Fruit fly (Drosophila melanogaster): ENCODE results near the gene GstO1.

GstO1 gene

dm6 chr3L:8547104-8547523, 22.4 kb upstream of the GstO1 start (continued):
- peak; percentile 12 for TF ChIP-seq Sry-δ (GFP tag; optimal IDR thresholded peaks at IDR 0.05)
- TF ChIP-seq CG11560 (tag; IDR thresholded peaks at IDR 0.05), result peak; percentile 63
- peak; percentile 57 for TF ChIP-seq CG3995 (GFP tag; optimal IDR thresholded peaks at IDR 0.05)
- TF ChIP-seq CG8359 (GFP tag; optimal IDR thresholded peaks at IDR 0.05; ENCODE audit: borderline replicate concordance), result peak; percentile 73
- TF ChIP-seq Myb (GFP tag; optimal IDR thresholded peaks at IDR 0.05), result peak; percentile 52
- TF ChIP-seq CG7786 (GFP tag; optimal IDR thresholded peaks at IDR 0.05), result peak; percentile 78
- no peak for TF ChIP-seq amos (GFP tag; IDR thresholded peaks at IDR 0.05; ENCODE audit: partially characterized antibody)
- peak; percentile 74 for TF ChIP-seq CG32772 (GFP tag; IDR thresholded peaks at IDR 0.05)
- TF ChIP-seq CG12769 (tag; optimal IDR thresholded peaks at IDR 0.05), result peak; percentile 85
- TF ChIP-seq vvl (GFP tag; IDR thresholded peaks at IDR 0.05), result peak; percentile 88
- peak; percentile 55 for TF ChIP-seq CG17912 (GFP tag; optimal IDR thresholded peaks at IDR 0.05)
- peak; percentile 88 for TF ChIP-seq CG31441 (GFP tag; IDR thresholded peaks at IDR 0.05)
- peak; percentile 79 for TF ChIP-seq D19B (GFP tag; optimal IDR thresholded peaks at IDR 0.05)
- TF ChIP-seq CG9797 (GFP tag; optimal IDR thresholded peaks at IDR 0.05), result no peak
- TF ChIP-seq CG3065 (GFP tag; optimal IDR thresholded peaks at IDR 0.05), result peak; percentile 14
- TF ChIP-seq inv (GFP tag; IDR thresholded peaks at IDR 0.05; ENCODE audit: partially characterized antibody), result no peak
- no peak for TF ChIP-seq aop (GFP tag; IDR thresholded peaks at IDR 0.05)
- peak; percentile 45 for TF ChIP-seq CG4282 (GFP tag; optimal IDR thresholded peaks at IDR 0.05)
- TF ChIP-seq CG10321 (GFP tag; IDR thresholded peaks at IDR 0.05), result peak; percentile 55
- TF ChIP-seq Oli (tag; optimal IDR thresholded peaks at IDR 0.05), result peak; percentile 91
- TF ChIP-seq CG2889 (GFP tag; IDR thresholded peaks at IDR 0.05), result peak; percentile 58; the same call in 1 of the 3 replicates
- peak; percentile 13 for TF ChIP-seq ab (GFP tag; optimal IDR thresholded peaks at IDR 0.05)
- no peak for TF ChIP-seq ato (GFP tag; IDR thresholded peaks at IDR 0.05; ENCODE audit: partially characterized antibody)
- TF ChIP-seq CG7357 (GFP tag; IDR thresholded peaks at IDR 0.05), result peak; percentile 72
- peak; percentile 72 for TF ChIP-seq shn (GFP tag; optimal IDR thresholded peaks at IDR 0.05)
- TF ChIP-seq Xbp1 (GFP tag; optimal IDR thresholded peaks at IDR 0.05), result peak; percentile 88
- peak; percentile 71 to 78 for TF ChIP-seq chif (GFP tag; optimal IDR thresholded peaks at IDR 0.05)
- TF ChIP-seq abd-A (tag; optimal IDR thresholded peaks at IDR 0.05), result peak; percentile 38
- peak; percentile 80 for TF ChIP-seq CG3407 (GFP tag; optimal IDR thresholded peaks at IDR 0.05)
- TF ChIP-seq Ets97D (GFP tag; optimal IDR thresholded peaks at IDR 0.05), result peak; percentile 50
- TF ChIP-seq wdn (GFP tag; IDR thresholded peaks at IDR 0.05), result peak; percentile 80
- peak; percentile 55 for TF ChIP-seq CG8290 (GFP tag; optimal IDR thresholded peaks at IDR 0.05)
- peak in 1 of 2 experiments; percentile 71 for TF ChIP-seq CG8290 (tag; optimal IDR thresholded peaks at IDR 0.05)
- TF ChIP-seq her (GFP tag; optimal IDR thresholded peaks at IDR 0.05), result peak; percentile 53
- 0 out of 2 replicates have a peak, but pooled peaks have one; percentile 27 for TF ChIP-seq CG10959 (GFP tag; IDR thresholded peaks at IDR 0.05)
- peak; percentile 89 for TF ChIP-seq phol (tag; optimal IDR thresholded peaks at IDR 0.05)
- TF ChIP-seq nmo (GFP tag; optimal IDR thresholded peaks at IDR 0.05), result peak; percentile 90
- peak; percentile 58 for TF ChIP-seq CG18764 (GFP tag; optimal IDR thresholded peaks at IDR 0.05)
- no peak for TF ChIP-seq prd (optimal IDR thresholded peaks at IDR 0.05)
- TF ChIP-seq prd (GFP tag; IDR thresholded peaks at IDR 0.05), result peak; percentile 88
- TF ChIP-seq repo (GFP tag; optimal IDR thresholded peaks at IDR 0.05), result peak; percentile 24
- TF ChIP-seq ken (GFP tag; IDR thresholded peaks at IDR 0.05), result peak; percentile 66; the same call in 2 of the 3 replicates
- TF ChIP-seq Hey (tag; optimal IDR thresholded peaks at IDR 0.05), result peak; percentile 10
- no peak for TF ChIP-seq CG1832 (GFP tag; optimal IDR thresholded peaks at IDR 0.05)
- peak; percentile 42 for TF ChIP-seq CG31388 (GFP tag; optimal IDR thresholded peaks at IDR 0.05)
- peak; percentile 93 for TF ChIP-seq lab (GFP tag; optimal IDR thresholded peaks at IDR 0.05)
- 0 out of 2 replicates have a peak, but pooled peaks have one; percentile 54 for TF ChIP-seq dan (GFP tag; IDR thresholded peaks at IDR 0.05)
- peak; percentile 85 for TF ChIP-seq bcd (GFP tag; optimal IDR thresholded peaks at IDR 0.05)
- TF ChIP-seq CG13894 (tag; optimal IDR thresholded peaks at IDR 0.05), result peak; percentile 73
- TF ChIP-seq Vsx1 (GFP tag; optimal IDR thresholded peaks at IDR 0.05), result peak; percentile 74
- TF ChIP-seq fd64A (GFP tag; optimal IDR thresholded peaks at IDR 0.05), result peak; percentile 57

Measured in whole organism, embryonic.